Fruit fly (Drosophila melanogaster) whole organism, embryonic: ENCODE measurements around the gene SCOT.
A peak's percentile ranks its signal among the peaks of the same experiment; 100 is the strongest.

Source experiments
- CG2199 ChIP-seq: fragments of 200-800 bp; sonication (Bioruptor generic); IDR thresholded peaks from 3 replicates; pipeline ENCODE4 v1.3.6; 2022; ENCODE audit warnings: missing biosample characterization, missing genetic modification characterization
- CG2678 ChIP-seq: fragments of 200-800 bp; sonication (Bioruptor generic); optimal IDR thresholded peaks from 3 replicates; lab custom pipeline; 2019; ENCODE audit warnings: missing biosample characterization, mild to moderate bottlenecking, missing genetic modification characterization, moderate library complexity
- CG6683 ChIP-seq: fragments of 200-800 bp; sonication (Bioruptor generic); optimal IDR thresholded peaks from 2 replicates; lab custom pipeline; 2017; ENCODE audit warnings: missing biosample characterization, mild to moderate bottlenecking, missing genetic modification characterization, missing genetic modification reagents
- CG6854 ChIP-seq: fragments of 200-800 bp; sonication (Bioruptor generic); optimal IDR thresholded peaks from 3 replicates; lab custom pipeline; 2017; ENCODE audit warnings: missing biosample characterization, mild to moderate bottlenecking, missing genetic modification characterization
- Hey ChIP-seq: fragments of 200-800 bp; sonication (Bioruptor generic); optimal IDR thresholded peaks from 3 replicates; lab custom pipeline; 2018; ENCODE audit warnings: missing biosample characterization, mild to moderate bottlenecking, missing genetic modification characterization
- Kr ChIP-seq: fragments of 200-800 bp; sonication (Bioruptor generic); optimal IDR thresholded peaks from 2 replicates; lab custom pipeline; 2017; ENCODE audit warnings: missing biosample characterization, mild to moderate bottlenecking, missing genetic modification characterization
- Myb ChIP-seq: fragments of 200-800 bp; sonication (Bioruptor generic); optimal IDR thresholded peaks from 2 replicates; lab custom pipeline; 2016; ENCODE audit warnings: missing biosample characterization, missing genetic modification characterization
- Oli ChIP-seq: fragments of 200-800 bp; sonication (Bioruptor generic); optimal IDR thresholded peaks from 2 replicates; lab custom pipeline; 2018; ENCODE audit warnings: missing biosample characterization, mild to moderate bottlenecking, missing genetic modification characterization, moderate library complexity
- dpn ChIP-seq, 2 experiments: fragments of 200-800 bp; sonication (Bioruptor generic); optimal IDR thresholded peaks; 3 replicates each; lab custom pipeline; 2016; ENCODE audit warnings: missing biosample characterization in 2 of 2, missing genetic modification characterization in 2 of 2
- luna ChIP-seq: fragments of 200-800 bp; sonication (Bioruptor generic); optimal IDR thresholded peaks from 2 replicates; lab custom pipeline; 2016; ENCODE audit warnings: missing biosample characterization, missing genetic modification characterization
- sisA ChIP-seq: fragments of 200-800 bp; sonication (Bioruptor generic); IDR thresholded peaks from 2 replicates; pipeline ENCODE4 v1.3.6; 2022; ENCODE audit warnings: missing biosample characterization, missing genetic modification characterization
- tin ChIP-seq: fragments of 200-800 bp; sonication (Bioruptor generic); optimal IDR thresholded peaks from 3 replicates; lab custom pipeline; 2016; ENCODE audit warnings: missing biosample characterization, missing genetic modification characterization
- trem ChIP-seq: fragments of 200-800 bp; optimal IDR thresholded peaks from 3 replicates; lab custom pipeline; 2019; ENCODE audit warnings: missing biosample characterization, mild to moderate bottlenecking, missing genetic modification characterization, moderate library complexity
- wek ChIP-seq: fragments of 200-800 bp; sonication (Bioruptor generic); optimal IDR thresholded peaks from 3 replicates; lab custom pipeline; 2018; ENCODE audit warnings: missing biosample characterization, mild to moderate bottlenecking, missing genetic modification characterization, moderate library complexity

DNA sequence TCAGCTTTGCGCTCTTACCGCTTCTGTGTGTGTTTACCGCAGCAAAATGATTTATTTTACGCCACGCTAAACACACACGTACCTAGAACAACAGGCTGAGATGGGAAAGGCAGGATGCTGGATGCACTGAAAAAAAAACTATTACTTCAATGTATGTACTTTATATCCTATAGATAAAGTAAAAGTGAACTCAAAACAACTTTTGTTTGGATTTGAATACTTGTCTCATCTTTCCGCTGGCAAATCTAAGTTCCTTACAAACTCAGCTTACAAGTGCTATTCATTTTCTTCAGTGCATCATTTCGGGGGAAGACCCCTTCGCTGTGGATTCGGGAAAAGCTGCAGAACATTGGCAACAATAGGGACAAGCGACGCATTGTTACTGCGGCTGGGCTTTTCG, 13.8 kb downstream of the SCOT start:
- no peak for TF ChIP-seq Kr (GFP tag; lab: Kevin White, UChicago)
- TF ChIP-seq trem (tag; lab: Kevin White, UChicago), result no peak
- no peak for TF ChIP-seq Oli (tag; lab: Kevin White, UChicago)
- no peak for TF ChIP-seq sisA (GFP tag; lab: Robert Waterston, UW)
- no peak for TF ChIP-seq wek (GFP tag; lab: Kevin White, UChicago)
- no peak for TF ChIP-seq CG6683 (GFP tag; lab: Kevin White, UChicago)
- TF ChIP-seq CG2199, result no peak
- peak; percentile 58 for TF ChIP-seq CG2678 (tag; lab: Kevin White, UChicago)
- no peak for TF ChIP-seq luna (GFP tag; lab: Kevin White, UChicago)
- TF ChIP-seq Hey (tag; lab: Kevin White, UChicago), result no peak
- no peak for TF ChIP-seq CG6854 (GFP tag; lab: Kevin White, UChicago)
- no peak for TF ChIP-seq Myb
- TF ChIP-seq tin (GFP tag; lab: Kevin White, UChicago), result no peak
- no peak for TF ChIP-seq dpn (GFP tag; optimal IDR thresholded peaks at IDR 0.05; lab: Kevin White, UChicago)
